Worm (Caenorhabditis elegans) whole organism, L2 larva: ENCODE measurements around the gene unc-18.

Experiments
- alr-1 ChIP-seq: fragments of 150-350 bp; optimal IDR thresholded peaks from 2 replicates; lab custom pipeline; 2014; ENCODE audit warnings: missing biosample characterization, missing genetic modification characterization
- egl-27 ChIP-seq: sonication (generic microtip); optimal IDR thresholded peaks from 3 replicates; lab custom pipeline; 2017; ENCODE audit warnings: missing biosample characterization, missing genetic modification reagents, missing genetic modification characterization
- lin-11 ChIP-seq: fragments of 150-350 bp; sonication (generic microtip); optimal IDR thresholded peaks from 2 replicates; lab custom pipeline; 2014; ENCODE audit warnings: missing biosample characterization, missing genetic modification characterization, inconsistent platforms, mixed read lengths
- lsy-2 ChIP-seq, 2 experiments: fragments of 150-350 bp in 1 of 2; sonication (generic microtip) in 1 of 2; optimal IDR thresholded peaks; 2 replicates each; lab custom pipeline; 2014 to 2017; ENCODE audit warnings: missing biosample characterization in 2 of 2, missing genetic modification characterization in 2 of 2
- nhr-237 ChIP-seq: fragments of 150-350 bp; optimal IDR thresholded peaks from 2 replicates; lab custom pipeline; 2014; ENCODE audit warnings: missing biosample characterization, missing genetic modification characterization
- nhr-25 ChIP-seq: fragments of 150-350 bp; sonication (generic microtip); optimal IDR thresholded peaks from 3 replicates; lab custom pipeline; 2014; ENCODE audit warnings: missing biosample characterization, missing genetic modification characterization
- peb-1 ChIP-seq: fragments of 150-350 bp; optimal IDR thresholded peaks from 2 replicates; lab custom pipeline; 2014; ENCODE audit warnings: missing biosample characterization, missing genetic modification characterization
- snpc-4 ChIP-seq: fragments of 150-350 bp; optimal IDR thresholded peaks from 2 replicates; lab custom pipeline; 2014; ENCODE audit warnings: missing biosample characterization, missing genetic modification characterization
- unc-62 ChIP-seq: fragments of 150-350 bp; optimal IDR thresholded peaks from 2 replicates; lab custom pipeline; 2014; ENCODE audit warnings: missing biosample characterization, missing genetic modification reagents, missing genetic modification characterization

DNA sequence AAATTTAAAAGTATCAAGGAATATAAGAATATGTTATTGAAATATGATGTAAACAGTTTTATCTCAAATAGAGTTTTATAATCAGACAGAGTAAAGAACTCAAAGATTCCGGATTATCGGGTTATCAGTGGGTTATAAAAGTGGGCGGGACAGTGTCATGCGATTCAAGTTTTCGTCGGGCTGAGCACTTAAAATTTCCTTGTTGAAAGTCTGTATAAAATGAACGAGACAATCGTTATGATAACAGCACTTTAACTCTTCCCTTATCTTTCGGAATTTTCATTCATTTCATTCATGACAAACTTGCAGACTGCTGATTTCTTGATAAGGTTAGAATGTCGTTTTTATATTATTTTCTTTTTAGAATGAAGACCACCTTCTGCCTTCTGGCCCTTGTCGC is 42.9 kb downstream of the unc-18 start, which contains the start of gene spp-14:
- TF ChIP-seq nhr-237 (tag; lab: Kevin White, UChicago) (no peak), alr-1 (tag; lab: Kevin White, UChicago) (no peak), snpc-4 (tag; lab: Kevin White, UChicago) (no peak), unc-62 (GFP tag; lab: Kevin White, UChicago) (no peak), nhr-25 (no peak), peb-1 (tag; lab: Kevin White, UChicago) (no peak), egl-27 (no peak), lsy-2 (tag; optimal IDR thresholded peaks at IDR 0.05; lab: Kevin White, UChicago) (no peak), lin-11 (tag; lab: Kevin White, UChicago) (no peak)
